Fruit fly (Drosophila melanogaster) whole organism, embryonic: ENCODE data around the gene CG6414.
A peak's percentile ranks its signal among the peaks of the same experiment; 100 is the strongest.

Experiments used
- CG10267 ChIP-seq: fragments of 200-800 bp; sonication (Bioruptor generic); optimal IDR thresholded peaks from 2 replicates; lab custom pipeline; 2018; ENCODE audit warnings: missing biosample characterization, mild to moderate bottlenecking, missing genetic modification characterization, moderate library complexity
- CG11247 ChIP-seq: fragments of 200-800 bp; sonication (Bioruptor generic); IDR thresholded peaks from 2 replicates; pipeline ENCODE4 v1.3.6; 2022; ENCODE audit warnings: missing biosample characterization, missing genetic modification characterization
- CG12942 ChIP-seq: fragments of 200-800 bp; sonication (Bioruptor generic); optimal IDR thresholded peaks from 3 replicates; lab custom pipeline; 2016; ENCODE audit warnings: missing biosample characterization, missing genetic modification characterization
- CG14014 ChIP-seq: fragments of 200-800 bp; sonication (Bioruptor generic); IDR thresholded peaks from 2 replicates; pipeline ENCODE4 v1.3.6; 2022; ENCODE audit warnings: missing biosample characterization, missing genetic modification characterization
- CG14050 ChIP-seq: fragments of 200-800 bp; sonication (Bioruptor generic); IDR thresholded peaks from 3 replicates; pipeline ENCODE4 v1.3.6; 2022; ENCODE audit warnings: missing biosample characterization, missing genetic modification characterization
- CG14441 ChIP-seq: fragments of 200-800 bp; sonication (Bioruptor generic); IDR thresholded peaks from 2 replicates; pipeline ENCODE4 v1.3.6; 2022; ENCODE audit warnings: missing biosample characterization, missing genetic modification characterization
- CG14667 ChIP-seq: fragments of 200-800 bp; sonication (Bioruptor generic); IDR thresholded peaks from 2 replicates; pipeline ENCODE4 v1.3.6; 2022; ENCODE audit warnings: missing biosample characterization, missing genetic modification characterization
- CG14965 ChIP-seq: fragments of 200-800 bp; sonication (Bioruptor generic); optimal IDR thresholded peaks from 2 replicates; lab custom pipeline; 2016; ENCODE audit warnings: missing biosample characterization, missing genetic modification characterization, borderline replicate concordance
- CG15073 ChIP-seq: fragments of 200-800 bp; sonication (Bioruptor generic); optimal IDR thresholded peaks from 2 replicates; lab custom pipeline; 2016; ENCODE audit warnings: missing biosample characterization, missing genetic modification characterization
- CG15269 ChIP-seq: fragments of 200-800 bp; sonication (Bioruptor generic); optimal IDR thresholded peaks from 2 replicates; lab custom pipeline; 2018; ENCODE audit warnings: missing biosample characterization, mild to moderate bottlenecking, missing genetic modification characterization, moderate library complexity
- CG1602 ChIP-seq: fragments of 200-800 bp; sonication (Bioruptor generic); optimal IDR thresholded peaks from 3 replicates; lab custom pipeline; 2016; ENCODE audit warnings: missing biosample characterization, missing genetic modification characterization
- CG2889 ChIP-seq: fragments of 200-800 bp; sonication (Bioruptor generic); IDR thresholded peaks from 3 replicates; pipeline ENCODE4 v1.3.6; 2022; ENCODE audit warnings: missing biosample characterization, missing genetic modification characterization
- CG3726 ChIP-seq: fragments of 200-800 bp; sonication (Bioruptor generic); IDR thresholded peaks from 3 replicates; pipeline ENCODE4, ENCODE4 v1.3.6; 2022; ENCODE audit warnings: missing biosample characterization, missing genetic modification characterization
- CG3847 ChIP-seq: fragments of 200-800 bp; sonication (Bioruptor generic); IDR thresholded peaks from 2 replicates; pipeline ENCODE4 v1.3.6; 2022; ENCODE audit warnings: missing biosample characterization, missing genetic modification characterization
- CG4404 ChIP-seq: fragments of 200-800 bp; sonication (Bioruptor generic); IDR thresholded peaks from 2 replicates; pipeline ENCODE4 v1.3.6; 2022; ENCODE audit warnings: missing biosample characterization, missing genetic modification characterization
- CG4820 ChIP-seq: fragments of 200-800 bp; sonication (Bioruptor generic); optimal IDR thresholded peaks from 3 replicates; lab custom pipeline; 2016; ENCODE audit warnings: missing biosample characterization, missing genetic modification characterization
- CG7271 ChIP-seq: fragments of 200-800 bp; sonication (Bioruptor generic); optimal IDR thresholded peaks from 2 replicates; lab custom pipeline; 2018; ENCODE audit warnings: missing biosample characterization, mild to moderate bottlenecking, missing genetic modification characterization, moderate library complexity
- CG8290 ChIP-seq, 3 experiments: fragments of 200-800 bp; sonication (Bioruptor generic); optimal IDR thresholded peaks; 2 replicates each; lab custom pipeline; 2016 to 2019; ENCODE audit warnings: missing biosample characterization in 3 of 3, missing genetic modification characterization in 3 of 3, mild to moderate bottlenecking in 2 of 3, moderate library complexity in 1 of 3
- CG9876 ChIP-seq: fragments of 200-800 bp; sonication (Bioruptor generic); optimal IDR thresholded peaks from 2 replicates; lab custom pipeline; 2016; ENCODE audit warnings: missing biosample characterization, missing genetic modification characterization
- Deaf1 ChIP-seq: fragments of 200-800 bp; optimal IDR thresholded peaks from 3 replicates; lab custom pipeline; 2019; ENCODE audit warnings: missing biosample characterization, mild to moderate bottlenecking, missing genetic modification characterization, moderate library complexity
- Dek ChIP-seq: fragments of 200-800 bp; sonication (Bioruptor generic); optimal IDR thresholded peaks from 3 replicates; lab custom pipeline; 2019; ENCODE audit warnings: missing biosample characterization, mild to moderate bottlenecking, missing genetic modification characterization, moderate library complexity
- Doc2 ChIP-seq: fragments of 200-800 bp; sonication (Bioruptor generic); IDR thresholded peaks from 2 replicates; pipeline ENCODE4 v1.3.6; 2022; ENCODE audit warnings: missing biosample characterization, missing genetic modification characterization
- E2f2 ChIP-seq: fragments of 200-800 bp; sonication (Bioruptor generic); IDR thresholded peaks from 2 replicates; pipeline ENCODE4 v1.3.6; 2022; ENCODE audit warnings: missing biosample characterization, missing genetic modification characterization
- Hey ChIP-seq: fragments of 200-800 bp; sonication (Bioruptor generic); optimal IDR thresholded peaks from 3 replicates; lab custom pipeline; 2018; ENCODE audit warnings: missing biosample characterization, mild to moderate bottlenecking, missing genetic modification characterization
- Hsf ChIP-seq: fragments of 200-800 bp; sonication (Bioruptor generic); optimal IDR thresholded peaks from 3 replicates; lab custom pipeline; 2016; ENCODE audit warnings: missing biosample characterization, missing genetic modification characterization
- Kr ChIP-seq: fragments of 200-800 bp; sonication (Bioruptor generic); optimal IDR thresholded peaks from 2 replicates; lab custom pipeline; 2017; ENCODE audit warnings: missing biosample characterization, mild to moderate bottlenecking, missing genetic modification characterization
- Lpt ChIP-seq: fragments of >200 bp; optimal IDR thresholded peaks from 2 replicates; lab custom pipeline; 2018; ENCODE audit warnings: missing biosample characterization, missing genetic modification characterization
- Mes4 ChIP-seq: fragments of 200-800 bp; sonication (Bioruptor generic); optimal IDR thresholded peaks from 2 replicates; lab custom pipeline; 2016; ENCODE audit warnings: missing biosample characterization, missing genetic modification characterization
- NC2β ChIP-seq: fragments of 200-800 bp; sonication (Bioruptor generic); optimal IDR thresholded peaks from 2 replicates; lab custom pipeline; 2016; ENCODE audit warnings: missing biosample characterization, missing genetic modification characterization
- Poxn ChIP-seq: fragments of 200-800 bp; sonication (Bioruptor generic); IDR thresholded peaks from 2 replicates; pipeline ENCODE4 v1.3.6; 2022; ENCODE audit warnings: missing biosample characterization, missing genetic modification characterization
- Side ChIP-seq: fragments of 200-800 bp; sonication (Bioruptor generic); optimal IDR thresholded peaks from 2 replicates; lab custom pipeline; 2016; ENCODE audit warnings: missing biosample characterization, missing genetic modification characterization
- Sin3A ChIP-seq: fragments of >200 bp; optimal IDR thresholded peaks from 2 replicates; lab custom pipeline; 2018
- TFAM ChIP-seq: fragments of 200-800 bp; sonication (Bioruptor generic); optimal IDR thresholded peaks from 2 replicates; lab custom pipeline; 2017; ENCODE audit warnings: missing biosample characterization, missing genetic modification characterization, inconsistent platforms
- Taf1 ChIP-seq: fragments of 200-800 bp; sonication (Bioruptor generic); IDR thresholded peaks from 2 replicates; pipeline ENCODE4 v1.3.6; 2022; ENCODE audit warnings: missing biosample characterization, missing genetic modification characterization
- Xbp1 ChIP-seq: fragments of 200-800 bp; sonication (Bioruptor generic); optimal IDR thresholded peaks from 3 replicates; lab custom pipeline; 2016; ENCODE audit warnings: missing biosample characterization, mild to moderate bottlenecking, missing genetic modification characterization
- bowl ChIP-seq: fragments of 200-800 bp; sonication (Bioruptor generic); IDR thresholded peaks from 2 replicates; pipeline ENCODE4 v1.3.6; 2022; ENCODE audit warnings: missing biosample characterization, missing genetic modification characterization
- crc ChIP-seq: fragments of 200-800 bp; sonication (Bioruptor generic); optimal IDR thresholded peaks from 2 replicates; lab custom pipeline; 2016; ENCODE audit warnings: missing biosample characterization, missing genetic modification characterization
- disco-r ChIP-seq: fragments of 200-800 bp; sonication (Bioruptor generic); optimal IDR thresholded peaks from 2 replicates; lab custom pipeline; 2016; ENCODE audit warnings: missing biosample characterization, missing genetic modification characterization
- exex ChIP-seq: fragments of 200-800 bp; sonication (Bioruptor generic); optimal IDR thresholded peaks from 4 replicates; lab custom pipeline; 2018; ENCODE audit warnings: missing biosample characterization, mild to moderate bottlenecking, missing genetic modification characterization, moderate library complexity
- ftz-f1 ChIP-seq: fragments of 200-800 bp; sonication (Bioruptor generic); optimal IDR thresholded peaks from 2 replicates; lab custom pipeline; 2016; ENCODE audit warnings: missing biosample characterization, missing genetic modification characterization
- gsb ChIP-seq: fragments of 200-800 bp; sonication (Bioruptor generic); IDR thresholded peaks from 2 replicates; pipeline ENCODE4 v1.3.6; 2022; ENCODE audit warnings: missing biosample characterization, missing genetic modification characterization
- her ChIP-seq: fragments of 200-800 bp; sonication (Bioruptor generic); optimal IDR thresholded peaks from 2 replicates; lab custom pipeline; 2016; ENCODE audit warnings: missing biosample characterization, missing genetic modification characterization
- ken ChIP-seq: fragments of 200-800 bp; sonication (Bioruptor generic); IDR thresholded peaks from 3 replicates; pipeline ENCODE4 v1.3.6; 2022; ENCODE audit warnings: missing biosample characterization, missing genetic modification characterization
- knrl ChIP-seq: fragments of 200-800 bp; sonication (Bioruptor generic); IDR thresholded peaks from 3 replicates; pipeline ENCODE4 v1.3.6; 2022; ENCODE audit warnings: missing biosample characterization, missing genetic modification characterization; ENCODE audit not compliant: partially characterized antibody
- lilli ChIP-seq: fragments of 200-800 bp; sonication (Bioruptor generic); optimal IDR thresholded peaks from 3 replicates; lab custom pipeline; 2016; ENCODE audit warnings: missing biosample characterization, missing genetic modification characterization
- lmd ChIP-seq: fragments of 200-800 bp; sonication (Bioruptor generic); IDR thresholded peaks from 2 replicates; pipeline ENCODE4 v1.3.6; 2022; ENCODE audit warnings: missing biosample characterization, missing genetic modification characterization
- nau ChIP-seq: fragments of 200-800 bp; sonication (Bioruptor generic); optimal IDR thresholded peaks from 3 replicates; lab custom pipeline; 2017; ENCODE audit warnings: missing biosample characterization, mild to moderate bottlenecking, missing genetic modification characterization, missing genetic modification reagents
- p53 ChIP-seq: fragments of 200-800 bp; sonication (Bioruptor generic); optimal IDR thresholded peaks from 2 replicates; lab custom pipeline; 2016; ENCODE audit warnings: missing biosample characterization, missing genetic modification characterization
- peb ChIP-seq: fragments of 200-800 bp; sonication (Bioruptor generic); IDR thresholded peaks from 2 replicates; pipeline ENCODE4 v1.3.6; 2022; ENCODE audit warnings: missing biosample characterization, missing genetic modification characterization
- stc ChIP-seq: fragments of 200-800 bp; sonication (Bioruptor generic); IDR thresholded peaks from 2 replicates; pipeline ENCODE4 v1.3.6; 2022; ENCODE audit warnings: missing biosample characterization, missing genetic modification characterization
- sug ChIP-seq: fragments of 200-800 bp; optimal IDR thresholded peaks from 2 replicates; lab custom pipeline; 2019; ENCODE audit warnings: missing biosample characterization, mild to moderate bottlenecking, missing genetic modification characterization, moderate library complexity
- trh ChIP-seq: fragments of 200-800 bp; sonication (Bioruptor generic); optimal IDR thresholded peaks from 2 replicates; lab custom pipeline; 2016; ENCODE audit warnings: missing biosample characterization, missing genetic modification characterization
- ttk ChIP-seq: fragments of 200-800 bp; sonication (Bioruptor generic); IDR thresholded peaks from 2 replicates; pipeline ENCODE4 v2.1.2; 2022; ENCODE audit warnings: missing biosample characterization, missing genetic modification characterization

Gene CG6414

dm6 chrX:3950199-3950645 lies 20.9 kb downstream of the CG6414 start:
- no peak for TF ChIP-seq gsb (GFP tag; lab: Robert Waterston, UW)
- TF ChIP-seq Side (GFP tag; lab: Kevin White, UChicago) = no peak
- TF ChIP-seq CG3847 (GFP tag; lab: Robert Waterston, UW) = 0 out of 2 replicates have a peak, but pooled peaks have one; percentile 27
- no peak for TF ChIP-seq CG3726 (GFP tag; lab: Robert Waterston, UW)
- peak; percentile 1 for TF ChIP-seq crc
- no peak for TF ChIP-seq Hey (tag; lab: Kevin White, UChicago)
- no peak for TF ChIP-seq CG1602
- no peak for TF ChIP-seq CG10267
- no peak for TF ChIP-seq trh (GFP tag; lab: Kevin White, UChicago)
- TF ChIP-seq CG8290 (GFP tag; optimal IDR thresholded peaks at IDR 0.05; lab: Kevin White, UChicago) = no peak
- TF ChIP-seq CG8290 (tag; optimal IDR thresholded peaks at IDR 0.05; lab: Kevin White, UChicago) = no peak
- no peak for TF ChIP-seq NC2β (GFP tag; lab: Kevin White, UChicago)
- no peak for TF ChIP-seq Lpt (GFP tag; lab: Kevin White, UChicago)
- no peak for TF ChIP-seq stc (GFP tag; lab: Robert Waterston, UW)
- TF ChIP-seq CG14014 (GFP tag; lab: Robert Waterston, UW) = peak; percentile 43; the same call in 1 of the 2 replicates
- no peak for TF ChIP-seq TFAM (GFP tag; lab: Kevin White, UChicago)
- TF ChIP-seq ttk (GFP tag; lab: Robert Waterston, UW) = no peak
- TF ChIP-seq CG14050 (GFP tag; lab: Robert Waterston, UW) = no peak
- TF ChIP-seq nau (GFP tag; lab: Kevin White, UChicago) = no peak
- no peak for TF ChIP-seq peb
- TF ChIP-seq CG14667 (GFP tag; lab: Robert Waterston, UW) = no peak
- TF ChIP-seq Hsf (GFP tag; lab: Kevin White, UChicago) = peak; percentile 24
- TF ChIP-seq CG11247 = no peak
- TF ChIP-seq disco-r = no peak
- TF ChIP-seq CG15073 (GFP tag; lab: Kevin White, UChicago) = no peak
- TF ChIP-seq ftz-f1 (GFP tag; lab: Kevin White, UChicago) = no peak
- peak; percentile 41 for TF ChIP-seq lilli (GFP tag; lab: Kevin White, UChicago)
- no peak for TF ChIP-seq Kr (GFP tag; lab: Kevin White, UChicago)
- no peak for TF ChIP-seq CG2889
- TF ChIP-seq CG15269 = no peak
- TF ChIP-seq CG14965 (GFP tag; lab: Kevin White, UChicago) = no peak
- TF ChIP-seq CG4820 (GFP tag; lab: Kevin White, UChicago) = no peak
- no peak for TF ChIP-seq bowl (GFP tag; lab: Robert Waterston, UW)
- TF ChIP-seq Poxn (GFP tag; lab: Robert Waterston, UW) = no peak
- TF ChIP-seq her (GFP tag; lab: Kevin White, UChicago) = no peak
- TF ChIP-seq CG14441 (GFP tag; lab: Robert Waterston, UW) = 0 out of 2 replicates have a peak, but pooled peaks have one; percentile 11
- TF ChIP-seq exex (tag; lab: Kevin White, UChicago) = no peak
- no peak for TF ChIP-seq Deaf1 (tag; lab: Kevin White, UChicago)
- TF ChIP-seq Mes4 (GFP tag; lab: Kevin White, UChicago) = no peak
- peak; percentile 63; the same call in 1 of the 2 replicates for TF ChIP-seq lmd
- TF ChIP-seq Dek (tag; lab: Kevin White, UChicago) = no peak
- TF ChIP-seq ken (GFP tag; lab: Robert Waterston, UW) = no peak
- TF ChIP-seq knrl (GFP tag; lab: Robert Waterston, UW) = no peak
- no peak for TF ChIP-seq Taf1 (GFP tag; lab: Robert Waterston, UW)
- no peak for TF ChIP-seq Sin3A (lab: Kevin White, UChicago)
- TF ChIP-seq CG9876 (GFP tag; lab: Kevin White, UChicago) = no peak
- no peak for TF ChIP-seq E2f2 (GFP tag; lab: Robert Waterston, UW)
- TF ChIP-seq CG4404 (GFP tag; lab: Robert Waterston, UW) = no peak
- no peak for TF ChIP-seq CG12942 (GFP tag; lab: Kevin White, UChicago)
- TF ChIP-seq Doc2 (GFP tag; lab: Robert Waterston, UW) = no peak
- no peak for TF ChIP-seq p53
- peak; percentile 22 for TF ChIP-seq sug
- TF ChIP-seq CG7271 = no peak
- no peak for TF ChIP-seq Xbp1 (GFP tag; lab: Kevin White, UChicago)
